Worm (Caenorhabditis elegans): ENCODE data around the gene sap-49.
A peak's percentile ranks its signal among the peaks of the same experiment; 100 is the strongest.

Gene sap-49

DNA sequence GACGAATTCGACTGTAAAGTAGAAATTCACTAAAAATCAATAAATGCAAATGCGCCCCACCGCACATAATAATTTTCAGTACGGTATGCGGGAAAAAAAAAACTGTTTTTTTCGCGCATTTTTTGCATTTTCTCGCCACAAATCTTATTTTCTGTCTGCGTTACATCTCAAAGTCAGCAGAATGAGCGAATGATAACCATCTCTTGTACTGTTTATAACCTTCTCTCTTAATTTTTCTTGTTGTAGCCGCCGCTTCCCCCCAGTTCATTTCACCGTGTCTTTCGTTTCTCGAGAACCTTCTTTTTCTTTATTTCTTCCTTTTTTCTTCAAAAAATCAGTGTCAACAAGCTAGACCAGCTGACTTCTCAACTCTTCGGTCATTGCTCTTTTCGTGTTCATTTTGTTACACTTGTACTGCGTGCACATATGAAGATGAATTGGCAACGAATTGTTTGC, 20.1 kb downstream of the sap-49 start:
- no peak for TF ChIP-seq egl-27 (tag; optimal IDR thresholded peaks at IDR 0.05)
- peak; percentile 94 for TF ChIP-seq pha-4 (tag; optimal IDR thresholded peaks at IDR 0.05)
- no peak for TF ChIP-seq ceh-28 (tag; optimal IDR thresholded peaks at IDR 0.05)
- TF ChIP-seq ama-1 (optimal IDR thresholded peaks at IDR 0.05): peak; percentile 72
- TF ChIP-seq skn-1 (tag; optimal IDR thresholded peaks at IDR 0.05): no peak
- no peak for TF ChIP-seq ceh-82 (tag; optimal IDR thresholded peaks at IDR 0.05)
- peak; percentile 59 for TF ChIP-seq nhr-43 (tag; optimal IDR thresholded peaks at IDR 0.05; ENCODE audit: poor library complexity, severe bottlenecking)
- TF ChIP-seq zag-1 (tag; optimal IDR thresholded peaks at IDR 0.05): no peak
- no peak for TF ChIP-seq ceh-9 (tag; optimal IDR thresholded peaks at IDR 0.05)
- no peak for TF ChIP-seq lin-15B (tag; optimal IDR thresholded peaks at IDR 0.05)
- TF ChIP-seq unc-39 (tag; optimal IDR thresholded peaks at IDR 0.05): no peak
- TF ChIP-seq nhr-12 (tag; optimal IDR thresholded peaks at IDR 0.05): no peak
- TF ChIP-seq egl-5 (tag; optimal IDR thresholded peaks at IDR 0.05): no peak
- TF ChIP-seq unc-62 (GFP tag; optimal IDR thresholded peaks at IDR 0.05): no peak
- no peak for TF ChIP-seq fkh-10 (GFP tag; optimal IDR thresholded peaks at IDR 0.05)
- TF ChIP-seq lin-39 (tag; optimal IDR thresholded peaks at IDR 0.05): no peak
- no peak for TF ChIP-seq aly-2 (tag; optimal IDR thresholded peaks at IDR 0.05)
- TF ChIP-seq pqm-1 (tag; optimal IDR thresholded peaks at IDR 0.05): no peak
- no peak for TF ChIP-seq sea-2 (GFP tag; optimal IDR thresholded peaks at IDR 0.05)
- TF ChIP-seq fos-1 (tag; optimal IDR thresholded peaks at IDR 0.05): no peak
- peak; percentile 30 for TF ChIP-seq lsy-12 (tag; optimal IDR thresholded peaks at IDR 0.05)
- peak; percentile 37 for TF ChIP-seq elt-1 (tag; optimal IDR thresholded peaks at IDR 0.05)
- TF ChIP-seq ztf-11 (tag; optimal IDR thresholded peaks at IDR 0.05): no peak
- TF ChIP-seq ceh-16 (tag; optimal IDR thresholded peaks at IDR 0.05): no peak
- TF ChIP-seq nfya-1 (tag; optimal IDR thresholded peaks at IDR 0.05; ENCODE audit: insufficient read depth): no peak
- peak; percentile 15 for TF ChIP-seq nhr-25 (tag; optimal IDR thresholded peaks at IDR 0.05)
- TF ChIP-seq elt-2 (tag; optimal IDR thresholded peaks at IDR 0.05): no peak
- no peak for TF ChIP-seq nhr-67 (tag; optimal IDR thresholded peaks at IDR 0.05)
- no peak for TF ChIP-seq nhr-77 (tag; optimal IDR thresholded peaks at IDR 0.05)
- no peak for TF ChIP-seq hmg-11 (tag; optimal IDR thresholded peaks at IDR 0.05)
- no peak for TF ChIP-seq ztf-4 (tag; optimal IDR thresholded peaks at IDR 0.05)
- no peak for TF ChIP-seq nhr-23 (tag; optimal IDR thresholded peaks at IDR 0.05)
- TF ChIP-seq nhr-76 (tag; optimal IDR thresholded peaks at IDR 0.05): no peak
- TF ChIP-seq snpc-4 (tag; optimal IDR thresholded peaks at IDR 0.05): no peak
- no peak for TF ChIP-seq daf-12 (tag; optimal IDR thresholded peaks at IDR 0.05)
- no peak for TF ChIP-seq mml-1 (tag; optimal IDR thresholded peaks at IDR 0.05)
- TF ChIP-seq nhr-11 (tag; optimal IDR thresholded peaks at IDR 0.05): no peak
- no peak for TF ChIP-seq eor-1 (tag; optimal IDR thresholded peaks at IDR 0.05)
- no peak for TF ChIP-seq tbx-2 (tag; optimal IDR thresholded peaks at IDR 0.05)
- no peak for TF ChIP-seq mdl-1 (tag; optimal IDR thresholded peaks at IDR 0.05)
- TF ChIP-seq R02D3.7 (tag; optimal IDR thresholded peaks at IDR 0.05): no peak
- TF ChIP-seq elt-3 (tag; optimal IDR thresholded peaks at IDR 0.05): no peak
- TF ChIP-seq jun-1 (tag; optimal IDR thresholded peaks at IDR 0.05): no peak
- no peak for TF ChIP-seq nhr-28 (tag; optimal IDR thresholded peaks at IDR 0.05)
- no peak for TF ChIP-seq nhr-237 (tag; optimal IDR thresholded peaks at IDR 0.05)
- no peak for TF ChIP-seq fkh-2 (tag; optimal IDR thresholded peaks at IDR 0.05)
- TF ChIP-seq ZK546.5 (tag; optimal IDR thresholded peaks at IDR 0.05): no peak

Measured in whole organism, L3 larva.